Fruit fly (Drosophila melanogaster) whole organism: ENCODE results near the gene Pglym87.

Experiments
- CG8478 ChIP-seq: fragments of >200 bp; optimal IDR thresholded peaks from 2 replicates; lab custom pipeline; 2018; ENCODE audit warnings: inconsistent platforms
- Dll ChIP-seq: fragments of >200 bp; optimal IDR thresholded peaks from 2 replicates; lab custom pipeline; 2017
- pan ChIP-seq: fragments of >200 bp; optimal IDR thresholded peaks from 2 replicates; lab custom pipeline; 2017
- psq ChIP-seq: fragments of >200 bp; optimal IDR thresholded peaks from 2 replicates; lab custom pipeline; 2017
- usp ChIP-seq: fragments of >200 bp; optimal IDR thresholded peaks from 2 replicates; lab custom pipeline; 2017; ENCODE audit warnings: missing biosample characterization, missing genetic modification characterization, mixed read lengths

- TF ChIP-seq pan (lab: Kevin White, UChicago), result no peak
- no peak for TF ChIP-seq Dll (lab: Kevin White, UChicago)
- no peak for TF ChIP-seq CG8478
- no peak for TF ChIP-seq psq (lab: Kevin White, UChicago)
- TF ChIP-seq usp, result no peak
These were observed at the start of gene Pglym87 for dm6 chr3R:12232629-12233028.
